Worm (Caenorhabditis elegans) whole organism, young adult: Measurements from ENCODE around the gene cct-5.

Experiments
- F39B2.1 ChIP-seq: fragments of 200-800 bp; sonication (Bioruptor generic); IDR thresholded peaks from 2 replicates; pipeline ENCODE4 v1.3.6; 2022; ENCODE audit warnings: missing genetic modification reagents, missing genetic modification characterization, missing compliant biosample characterization
- K11D2.4 ChIP-seq: fragments of 200-800 bp; sonication (Bioruptor generic); IDR thresholded peaks from 2 replicates; pipeline ENCODE4 v1.3.6; 2022; ENCODE audit warnings: missing genetic modification reagents, missing genetic modification characterization, missing compliant biosample characterization
- Y67H2A.10 ChIP-seq: fragments of 200-800 bp; sonication (Bioruptor generic); conservative IDR thresholded peaks from 2 replicates; pipeline ENCODE4 v1.3.6; 2022; ENCODE audit warnings: missing genetic modification reagents, missing genetic modification characterization, missing compliant biosample characterization
- ama-1 ChIP-seq, 3 experiments: fragments of 150-350 bp in 1 of 3; sonication (generic microtip) in 2 of 3; optimal IDR thresholded peaks; 2 replicates each; lab custom pipeline; 2014 to 2018; ENCODE audit warnings: missing biosample characterization in 2 of 3, missing genetic modification characterization in 2 of 3, missing genetic modification reagents in 2 of 3
- him-1 ChIP-seq: sonication (generic microtip); optimal IDR thresholded peaks from 2 replicates; lab custom pipeline; 2016; ENCODE audit warnings: missing genotype, missing genetic modification reagents, missing genetic modification characterization, missing compliant biosample characterization
- hlh-12 ChIP-seq: sonication (generic microtip); optimal IDR thresholded peaks from 2 replicates; lab custom pipeline; 2016; ENCODE audit warnings: missing genetic modification characterization, missing compliant biosample characterization
- mcd-1 ChIP-seq: fragments of 200-800 bp; sonication (Bioruptor generic); IDR thresholded peaks from 2 replicates; pipeline ENCODE4 v1.3.6; 2022; ENCODE audit warnings: missing genetic modification reagents, missing genetic modification characterization, missing compliant biosample characterization
- pha-4 ChIP-seq: fragments of 150-350 bp; sonication (generic microtip); optimal IDR thresholded peaks from 2 replicates; lab custom pipeline; 2014; ENCODE audit warnings: missing biosample characterization, missing genetic modification reagents, missing genetic modification characterization
- snpc-4 ChIP-seq, 5 experiments: fragments of 150-350 bp in 1 of 5; sonication (generic microtip) in 4 of 5; optimal IDR thresholded peaks; 2 replicates each; lab custom pipeline; 2014 to 2018; ENCODE audit warnings: missing genetic modification characterization in 5 of 5, missing biosample characterization in 3 of 5, antibody characterized with exemption in 2 of 5, mild to moderate bottlenecking in 2 of 5, missing compliant biosample characterization in 2 of 5, missing genotype in 2 of 5, moderate library complexity in 2 of 5, missing genetic modification reagents in 1 of 5

DNA sequence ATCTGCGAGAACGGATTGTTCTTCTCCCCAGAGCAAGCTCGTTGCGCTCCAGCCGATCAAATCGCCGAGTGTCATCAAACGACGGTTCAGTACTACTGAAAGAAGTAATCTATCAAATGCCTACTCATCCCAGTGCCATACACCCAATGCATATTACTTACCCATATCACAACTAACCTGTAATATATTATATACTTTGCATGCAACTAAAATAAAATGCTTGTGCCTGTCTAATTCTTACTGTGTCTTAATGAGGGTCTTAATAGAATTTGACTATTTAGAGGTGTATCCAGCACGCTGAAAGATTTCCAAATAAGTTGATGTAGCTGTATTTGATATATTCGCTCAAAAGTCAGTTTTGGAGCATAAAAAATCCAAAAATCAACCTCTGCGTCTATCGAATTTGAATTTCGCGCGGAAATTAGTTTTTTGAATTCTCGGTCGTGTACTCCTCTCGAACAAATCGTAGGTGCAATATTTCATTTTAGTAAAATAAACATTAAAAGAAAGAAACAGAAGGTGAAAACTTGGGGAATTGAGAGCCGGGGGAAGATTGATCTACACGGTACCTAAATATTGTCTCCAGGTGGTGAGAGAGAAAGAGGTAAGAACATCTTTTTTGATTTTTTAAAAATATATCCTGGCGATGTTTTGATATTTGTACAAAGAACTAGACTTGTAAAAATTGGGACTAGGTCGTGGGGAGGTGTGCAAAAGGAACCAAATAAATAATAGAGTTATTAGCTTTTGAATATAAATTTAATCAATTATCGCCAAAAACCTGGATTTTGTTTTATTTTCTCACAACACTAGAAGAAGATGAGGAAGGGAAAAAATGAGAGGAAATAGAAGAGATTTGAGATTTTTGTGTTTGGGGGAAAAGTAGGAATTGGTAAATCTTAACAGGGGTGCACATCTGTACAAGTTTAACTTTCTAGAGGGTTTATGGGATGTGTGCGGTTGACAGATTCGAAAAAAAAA is 16.5 kb downstream of the cct-5 start:
- TF ChIP-seq mcd-1 (GFP tag; lab: Robert Waterston, UW) (peak; percentile 6; the same call in 1 of the 2 replicates), ama-1 (optimal IDR thresholded peaks at IDR 0.05; lab: Kevin White, UChicago) (peak; percentile 17), ama-1 (GFP tag; optimal IDR thresholded peaks at IDR 0.05; lab: Kevin White, UChicago) (peak; percentile 18 to 39), snpc-4 (GFP tag; optimal IDR thresholded peaks at IDR 0.05; lab: Kevin White, UChicago) (no peak), snpc-4 (tag; optimal IDR thresholded peaks at IDR 0.05; lab: Kevin White, UChicago) (peak in 2 of 4 experiments; percentile 45 to 49), K11D2.4 (0 out of 2 replicates have a peak, but pooled peaks have one; percentile 37), him-1 (tag; lab: Kevin White, UChicago) (peak; percentile 100), Y67H2A.10 (GFP tag; lab: Robert Waterston, UW) (no peak), pha-4 (tag; lab: Kevin White, UChicago) (no peak), F39B2.1 (no peak), hlh-12 (tag; lab: Kevin White, UChicago) (no peak)
